Worm (Caenorhabditis elegans): ENCODE measurements around the gene Y67A10A.7.
A peak's percentile ranks its signal among the peaks of the same experiment; 100 is the strongest.

Y67A10A.7 gene

ce11 chrIV:14417128-14417527 is 43.2 kb downstream of the Y67A10A.7 start, which contains the start of gene F55B11.6:
TSS of gene F55B11.6 (minus strand) at chrIV:14417228.
- TF ChIP-seq snpc-4 (GFP tag; optimal IDR thresholded peaks at IDR 0.05) (no peak), snpc-4 (tag; optimal IDR thresholded peaks at IDR 0.05) (no peak), die-1 (tag; optimal IDR thresholded peaks at IDR 0.05) (no peak)

- TF ChIP-seq ekl-4 (GFP tag; IDR thresholded peaks at IDR 0.05): no peak
- no peak for TF ChIP-seq mel-28 (tag; optimal IDR thresholded peaks at IDR 0.05; ENCODE audit: borderline replicate concordance)
- TF ChIP-seq snpc-4 (GFP tag; optimal IDR thresholded peaks at IDR 0.05): no peak
- TF ChIP-seq snpc-4 (tag; optimal IDR thresholded peaks at IDR 0.05): peak in 1 of 4 experiments; percentile 0
- TF ChIP-seq lin-26 (GFP tag; IDR thresholded peaks at IDR 0.05): no peak
- TF ChIP-seq tbp1 (GFP tag; optimal IDR thresholded peaks at IDR 0.05): no peak
- no peak for TF ChIP-seq ztf-28 (GFP tag; IDR thresholded peaks at IDR 0.05)
- TF ChIP-seq mes-4 (tag; optimal IDR thresholded peaks at IDR 0.05): no peak
These were observed 48.0 kb downstream of the Y67A10A.7 start, which contains the start of gene F55B11.7 for ce11 chrIV:14421938-14422337. TSS of gene F55B11.7 (minus strand) at chrIV:14422038.

- no peak for TF ChIP-seq nhr-120 (GFP tag; IDR thresholded peaks at IDR 0.05)
- TF ChIP-seq T07F8.4 (tag; optimal IDR thresholded peaks at IDR 0.05): no peak
- no peak for TF ChIP-seq tbp1 (GFP tag; optimal IDR thresholded peaks at IDR 0.05)
- no peak for TF ChIP-seq egl-18 (GFP tag; IDR thresholded peaks at IDR 0.05)
- TF ChIP-seq Y53F4B.3 (GFP tag; IDR thresholded peaks at IDR 0.05): no peak
- TF ChIP-seq mes-4 (tag; optimal IDR thresholded peaks at IDR 0.05): no peak
- no peak for TF ChIP-seq bed-2 (GFP tag; IDR thresholded peaks at IDR 0.05)
- TF ChIP-seq mxl-1 (tag; optimal IDR thresholded peaks at IDR 0.05): no peak
- no peak for TF ChIP-seq F23B12.7 (tag; optimal IDR thresholded peaks at IDR 0.05; ENCODE audit: insufficient read depth)
- TF ChIP-seq lag-1 (GFP tag; IDR thresholded peaks at IDR 0.05): no peak
- no peak for TF ChIP-seq zim-3 (tag; optimal IDR thresholded peaks at IDR 0.05)
- TF ChIP-seq rec-8 (tag; optimal IDR thresholded peaks at IDR 0.05): no peak
- TF ChIP-seq ztf-6 (GFP tag; IDR thresholded peaks at IDR 0.05): no peak
These were observed 49.3 kb downstream of the Y67A10A.7 start, which contains the start of gene F55B11.2 for ce11 chrIV:14423194-14423593. TSS of gene F55B11.2 (minus strand) at chrIV:14423294.

- TF ChIP-seq nhr-90 (tag; optimal IDR thresholded peaks at IDR 0.05): no peak
- no peak for TF ChIP-seq snpc-1.1 (tag; optimal IDR thresholded peaks at IDR 0.05; ENCODE audit: insufficient read depth)
- TF ChIP-seq T07F8.4 (tag; optimal IDR thresholded peaks at IDR 0.05): no peak
- no peak for TF ChIP-seq ama-1 (optimal IDR thresholded peaks at IDR 0.05)
- no peak for TF ChIP-seq ama-1 (GFP tag; optimal IDR thresholded peaks at IDR 0.05)
- no peak for TF ChIP-seq athp-1 (tag; optimal IDR thresholded peaks at IDR 0.05)
- TF ChIP-seq ZK185.1 (tag; optimal IDR thresholded peaks at IDR 0.05; ENCODE audit: poor library complexity, severe bottlenecking): no peak
- TF ChIP-seq hlh-12 (tag; optimal IDR thresholded peaks at IDR 0.05): no peak
- TF ChIP-seq pha-4 (tag; optimal IDR thresholded peaks at IDR 0.05): no peak
- no peak for TF ChIP-seq rpc-1 (optimal IDR thresholded peaks at IDR 0.05)
- TF ChIP-seq rpc-1 (tag; optimal IDR thresholded peaks at IDR 0.05): no peak
- no peak for TF ChIP-seq B0336.3 (GFP tag; IDR thresholded peaks at IDR 0.05)
- TF ChIP-seq xnd-1 (tag; optimal IDR thresholded peaks at IDR 0.05): no peak
- no peak for TF ChIP-seq lin-26 (GFP tag; IDR thresholded peaks at IDR 0.05)
- no peak for TF ChIP-seq nhr-179 (tag; optimal IDR thresholded peaks at IDR 0.05)
- TF ChIP-seq F52B5.7 (tag; optimal IDR thresholded peaks at IDR 0.05): no peak
- no peak for TF ChIP-seq mcd-1 (GFP tag; IDR thresholded peaks at IDR 0.05)
- TF ChIP-seq cebp-2 (GFP tag; IDR thresholded peaks at IDR 0.05): no peak
- TF ChIP-seq F49E8.2 (tag; optimal IDR thresholded peaks at IDR 0.05; ENCODE audit: insufficient read depth): no peak
- TF ChIP-seq tbp1 (GFP tag; optimal IDR thresholded peaks at IDR 0.05): no peak
- no peak for TF ChIP-seq ceh-40 (GFP tag; IDR thresholded peaks at IDR 0.05)
- TF ChIP-seq lsy-27 (tag; optimal IDR thresholded peaks at IDR 0.05; ENCODE audit: borderline replicate concordance, insufficient read depth): no peak
These were observed 50.5 kb downstream of the Y67A10A.7 start, which contains the start of gene F55B11.3 for ce11 chrIV:14424396-14424795. TSS of gene F55B11.3 (plus strand) at chrIV:14424696.
